Worm (Caenorhabditis elegans) whole organism, L4 larva: Measurements from ENCODE around the gene elc-1.

Source experiments
- F44E2.7 ChIP-seq: fragments of 200-800 bp; sonication (Bioruptor generic); IDR thresholded peaks from 2 replicates; pipeline ENCODE4 v2.1.2; 2022; ENCODE audit warnings: missing genetic modification characterization, missing compliant biosample characterization
- T20F7.1 ChIP-seq: fragments of 200-800 bp; sonication (Bioruptor generic); optimal IDR thresholded peaks from 2 replicates; lab custom pipeline; 2018; ENCODE audit warnings: mild to moderate bottlenecking, missing genetic modification characterization, missing compliant biosample characterization
- T26A8.4 ChIP-seq: fragments of 200-800 bp; sonication (Bioruptor generic); IDR thresholded peaks from 2 replicates; pipeline ENCODE4 v1.3.6; 2022; ENCODE audit warnings: missing genetic modification characterization, missing compliant biosample characterization
- Y48G9A.11 ChIP-seq: fragments of 200-800 bp; sonication (Bioruptor generic); IDR thresholded peaks from 2 replicates; pipeline ENCODE4 v1.3.6; 2022; ENCODE audit warnings: missing genetic modification reagents, missing genetic modification characterization, missing compliant biosample characterization
- Y75B8A.6 ChIP-seq: fragments of 200-800 bp; sonication (Bioruptor generic); IDR thresholded peaks from 2 replicates; pipeline ENCODE4 v1.3.6; 2022; ENCODE audit warnings: missing genetic modification reagents, missing genetic modification characterization, missing compliant biosample characterization
- ceh-28 ChIP-seq: fragments of 150-350 bp; optimal IDR thresholded peaks from 2 replicates; lab custom pipeline; 2014; ENCODE audit warnings: missing biosample characterization, missing genetic modification reagents, missing genetic modification characterization
- ceh-44 ChIP-seq: fragments of 200-800 bp; sonication (Bioruptor generic); IDR thresholded peaks from 2 replicates; pipeline ENCODE4 v1.3.6; 2022; ENCODE audit warnings: missing genetic modification reagents, missing genetic modification characterization, missing compliant biosample characterization
- ces-1 ChIP-seq: fragments of 150-350 bp; sonication (generic microtip); optimal IDR thresholded peaks from 4 replicates; lab custom pipeline; 2014; ENCODE audit warnings: missing biosample characterization, missing genetic modification reagents, missing genetic modification characterization
- cey-2 ChIP-seq: sonication (generic microtip); optimal IDR thresholded peaks from 3 replicates; lab custom pipeline; 2017; ENCODE audit warnings: missing genetic modification characterization, mild to moderate bottlenecking, missing compliant biosample characterization, antibody characterized with exemption, borderline replicate concordance; ENCODE audit not compliant: insufficient read depth
- ctbp-1 ChIP-seq: fragments of 200-800 bp; sonication (Bioruptor generic); IDR thresholded peaks from 2 replicates; pipeline ENCODE4 v1.3.6; 2022; ENCODE audit warnings: missing genetic modification reagents, missing genetic modification characterization, missing compliant biosample characterization
- daf-16 ChIP-seq, 3 experiments: sonication (generic microtip); optimal IDR thresholded peaks; 2 replicates each; lab custom pipeline; 2016 to 2017; ENCODE audit warnings: missing genetic modification characterization in 3 of 3, missing genetic modification reagents in 3 of 3, mild to moderate bottlenecking in 2 of 3, missing compliant biosample characterization in 2 of 3, missing biosample characterization in 1 of 3, moderate library complexity in 1 of 3
- daf-19 ChIP-seq: fragments of 200-800 bp; sonication (Bioruptor generic); conservative IDR thresholded peaks from 2 replicates; pipeline ENCODE4 v1.3.6; 2022; ENCODE audit warnings: missing genetic modification characterization, missing compliant biosample characterization
- dmd-8 ChIP-seq: fragments of 200-800 bp; sonication (Bioruptor generic); IDR thresholded peaks from 2 replicates; pipeline ENCODE4 v1.3.6; 2022; ENCODE audit warnings: missing genetic modification characterization, missing compliant biosample characterization
- dmd-9 ChIP-seq: fragments of 200-800 bp; sonication (Bioruptor generic); IDR thresholded peaks from 2 replicates; pipeline ENCODE4 v1.3.6; 2022; ENCODE audit warnings: missing genetic modification reagents, missing genetic modification characterization, missing compliant biosample characterization
- dpl-1 ChIP-seq: fragments of 150-350 bp; optimal IDR thresholded peaks from 2 replicates; lab custom pipeline; 2014; ENCODE audit warnings: missing biosample characterization, missing genetic modification reagents, missing genetic modification characterization
- duxl-1 ChIP-seq: sonication (generic microtip); optimal IDR thresholded peaks from 2 replicates; lab custom pipeline; 2016; ENCODE audit warnings: mild to moderate bottlenecking, missing genetic modification characterization, moderate library complexity, missing compliant biosample characterization; ENCODE audit not compliant: poor library complexity
- dve-1 ChIP-seq: sonication (generic microtip); optimal IDR thresholded peaks from 2 replicates; lab custom pipeline; 2017; ENCODE audit warnings: antibody characterized with exemption, mild to moderate bottlenecking, missing genetic modification characterization, missing compliant biosample characterization; ENCODE audit not compliant: insufficient read depth
- egl-43 ChIP-seq: fragments of 200-800 bp; sonication (Bioruptor generic); IDR thresholded peaks from 2 replicates; pipeline ENCODE4 v1.3.6; 2022; ENCODE audit warnings: missing genetic modification reagents, missing genetic modification characterization, missing compliant biosample characterization
- gei-8 ChIP-seq: fragments of 200-800 bp; sonication (Bioruptor generic); optimal IDR thresholded peaks from 2 replicates; lab custom pipeline; 2018; ENCODE audit warnings: mild to moderate bottlenecking, missing genetic modification characterization, missing compliant biosample characterization
- hlh-11 ChIP-seq: fragments of 200-800 bp; sonication (Bioruptor generic); optimal IDR thresholded peaks from 2 replicates; lab custom pipeline; 2018; ENCODE audit warnings: mild to moderate bottlenecking, missing genetic modification characterization, missing compliant biosample characterization
- jun-1 ChIP-seq: fragments of 150-350 bp; optimal IDR thresholded peaks from 2 replicates; lab custom pipeline; 2014; ENCODE audit warnings: missing biosample characterization, missing genetic modification reagents, missing genetic modification characterization
- lin-13 ChIP-seq: fragments of 150-350 bp; optimal IDR thresholded peaks from 2 replicates; lab custom pipeline; 2014; ENCODE audit warnings: missing biosample characterization, missing genetic modification reagents, missing genetic modification characterization
- lin-15B ChIP-seq: fragments of 150-350 bp; sonication (generic microtip); optimal IDR thresholded peaks from 3 replicates; lab custom pipeline; 2014; ENCODE audit warnings: missing biosample characterization, missing genetic modification characterization
- lin-38 ChIP-seq: fragments of 200-800 bp; sonication (Bioruptor generic); IDR thresholded peaks from 2 replicates; pipeline ENCODE4 v1.3.6; 2022; ENCODE audit warnings: missing genetic modification reagents, missing genetic modification characterization, missing compliant biosample characterization
- lsy-2 ChIP-seq, 2 experiments: fragments of 150-350 bp in 1 of 2; sonication (generic microtip) in 1 of 2; optimal IDR thresholded peaks; 2 replicates each; lab custom pipeline; 2014 to 2017; ENCODE audit warnings: missing biosample characterization in 2 of 2, missing genetic modification characterization in 2 of 2
- madf-5 ChIP-seq, 2 experiments: fragments of 200-800 bp; sonication (Bioruptor generic); IDR thresholded peaks; 2 replicates each; pipeline ENCODE4 v1.3.6; 2022; ENCODE audit warnings: missing compliant biosample characterization in 2 of 2, missing genetic modification characterization in 2 of 2
- madf-9 ChIP-seq: fragments of 200-800 bp; sonication (Bioruptor generic); conservative IDR thresholded peaks from 2 replicates; pipeline ENCODE4 v1.3.6; 2022; ENCODE audit warnings: missing genetic modification reagents, missing genetic modification characterization, missing compliant biosample characterization
- mdl-1 ChIP-seq, 2 experiments: fragments of 150-350 bp in 1 of 2; sonication (generic microtip) in 1 of 2; optimal IDR thresholded peaks; 2 replicates each; lab custom pipeline; 2014 to 2017; ENCODE audit warnings: missing biosample characterization in 2 of 2, missing genetic modification characterization in 2 of 2
- mdt-29 ChIP-seq: fragments of 200-800 bp; sonication (Bioruptor generic); IDR thresholded peaks from 2 replicates; pipeline ENCODE4 v1.3.6; 2022; ENCODE audit warnings: missing genetic modification reagents, missing genetic modification characterization, missing compliant biosample characterization
- mes-2 ChIP-seq: sonication (generic microtip); optimal IDR thresholded peaks from 2 replicates; lab custom pipeline; 2016; ENCODE audit warnings: missing genotype, mild to moderate bottlenecking, missing genetic modification characterization, missing compliant biosample characterization; ENCODE audit not compliant: poor library complexity, severe bottlenecking
- nhr-102 ChIP-seq: sonication (generic microtip); optimal IDR thresholded peaks from 2 replicates; lab custom pipeline; 2016; ENCODE audit warnings: mild to moderate bottlenecking, missing genetic modification characterization, moderate library complexity, missing compliant biosample characterization
- nhr-11 ChIP-seq: fragments of 150-350 bp; optimal IDR thresholded peaks from 2 replicates; lab custom pipeline; 2014; ENCODE audit warnings: missing biosample characterization, missing genetic modification characterization
- nhr-111 ChIP-seq: fragments of 200-800 bp; sonication (Bioruptor generic); optimal IDR thresholded peaks from 2 replicates; lab custom pipeline; 2018; ENCODE audit warnings: mild to moderate bottlenecking, missing genetic modification characterization, missing compliant biosample characterization
- php-3 ChIP-seq: fragments of 200-800 bp; sonication (Bioruptor generic); IDR thresholded peaks from 2 replicates; pipeline ENCODE4 v1.3.6; 2022; ENCODE audit warnings: missing genetic modification reagents, missing genetic modification characterization, missing compliant biosample characterization
- pqm-1 ChIP-seq: sonication (generic microtip); optimal IDR thresholded peaks from 2 replicates; lab custom pipeline; 2017; ENCODE audit warnings: missing biosample characterization, missing genetic modification characterization
- saeg-2 ChIP-seq: fragments of 200-800 bp; sonication (Bioruptor generic); IDR thresholded peaks from 2 replicates; pipeline ENCODE4 v1.3.6; 2022; ENCODE audit warnings: missing genetic modification reagents, missing genetic modification characterization, missing compliant biosample characterization
- snpc-1.2 ChIP-seq: fragments of 200-800 bp; sonication (Bioruptor generic); IDR thresholded peaks from 2 replicates; pipeline ENCODE4 v1.3.6; 2022; ENCODE audit warnings: missing genetic modification reagents, missing genetic modification characterization, missing compliant biosample characterization
- snpc-4 ChIP-seq: fragments of 150-350 bp; optimal IDR thresholded peaks from 2 replicates; lab custom pipeline; 2014; ENCODE audit warnings: missing biosample characterization, missing genetic modification characterization
- spr-1 ChIP-seq: sonication (generic microtip); optimal IDR thresholded peaks from 2 replicates; lab custom pipeline; 2016; ENCODE audit warnings: mild to moderate bottlenecking, missing genetic modification characterization, missing compliant biosample characterization
- spr-3 ChIP-seq: fragments of 200-800 bp; sonication (Bioruptor generic); optimal IDR thresholded peaks from 2 replicates; lab custom pipeline; 2018; ENCODE audit warnings: mild to moderate bottlenecking, missing genetic modification characterization, missing compliant biosample characterization
- tag-97 ChIP-seq: fragments of 200-800 bp; sonication (Bioruptor generic); IDR thresholded peaks from 2 replicates; pipeline ENCODE4 v1.3.6; 2022; ENCODE audit warnings: missing genetic modification characterization, missing compliant biosample characterization
- unc-130 ChIP-seq: sonication (generic microtip); optimal IDR thresholded peaks from 2 replicates; lab custom pipeline; 2016; ENCODE audit warnings: missing genetic modification reagents, missing genetic modification characterization, missing compliant biosample characterization
- unc-62 ChIP-seq, 3 experiments: fragments of 150-350 bp in 1 of 3; sonication (generic microtip); optimal IDR thresholded peaks in 2 of 3; peaks in 1 of 3; 1 replicate in 1 of 3; 2 replicates in 2 of 3; lab custom pipeline; 2014 to 2017; ENCODE audit warnings: missing biosample characterization in 3 of 3, missing genetic modification characterization in 3 of 3, missing genetic modification reagents in 3 of 3, missing genotype in 1 of 3
- vab-7 ChIP-seq: fragments of 200-800 bp; sonication (Bioruptor generic); IDR thresholded peaks from 2 replicates; pipeline ENCODE4 v1.3.6; 2022; ENCODE audit warnings: missing genetic modification reagents, missing genetic modification characterization, missing compliant biosample characterization
- zfp-3 ChIP-seq: fragments of 200-800 bp; sonication (Bioruptor generic); conservative IDR thresholded peaks from 2 replicates; pipeline ENCODE4 v1.3.6; 2022; ENCODE audit warnings: missing genetic modification reagents, missing genetic modification characterization, missing compliant biosample characterization
- zip-11 ChIP-seq: fragments of 200-800 bp; sonication (Bioruptor generic); IDR thresholded peaks from 2 replicates; pipeline ENCODE4 v1.3.6; 2022; ENCODE audit warnings: missing genetic modification characterization, missing compliant biosample characterization
- zip-2 ChIP-seq: fragments of 150-350 bp; optimal IDR thresholded peaks from 2 replicates; lab custom pipeline; 2014; ENCODE audit warnings: missing biosample characterization, missing genetic modification characterization

Gene elc-1

ce11 chrIII:1391752-1392151 is 25.2 kb downstream of the elc-1 start, which contains the start of gene pals-17:
pals-17 (minus strand) TSS chrIII:1391852.
- TF ChIP-seq snpc-1.2 (GFP tag; lab: Robert Waterston, UW) (no peak), nhr-11 (tag; lab: Kevin White, UChicago) (no peak), ctbp-1 (GFP tag; lab: Robert Waterston, UW) (no peak), spr-1 (tag; lab: Kevin White, UChicago) (no peak), lin-13 (GFP tag; lab: Kevin White, UChicago) (no peak), daf-19 (GFP tag; lab: Robert Waterston, UW) (no peak), madf-5 (GFP tag; IDR thresholded peaks at IDR 0.05; lab: Robert Waterston, UW) (no peak), dmd-8 (GFP tag; lab: Robert Waterston, UW) (no peak)

- no peak for TF ChIP-seq mdt-29 (GFP tag; lab: Robert Waterston, UW)
- no peak for TF ChIP-seq ceh-44
- no peak for TF ChIP-seq duxl-1 (tag; lab: Kevin White, UChicago)
- peak; percentile 1 for TF ChIP-seq T20F7.1 (GFP tag; lab: Kevin White, UChicago)
- no peak for TF ChIP-seq nhr-102 (tag; lab: Kevin White, UChicago)
- no peak for TF ChIP-seq spr-3 (GFP tag; lab: Kevin White, UChicago)
- TF ChIP-seq lin-38 (GFP tag; lab: Robert Waterston, UW) = no peak
- TF ChIP-seq pqm-1 (tag; lab: Kevin White, UChicago) = peak; percentile 94
- no peak for TF ChIP-seq dpl-1 (GFP tag; lab: Kevin White, UChicago)
- peak; percentile 59 for TF ChIP-seq hlh-11 (tag; lab: Kevin White, UChicago)
- TF ChIP-seq cey-2 = no peak
- TF ChIP-seq daf-16 (GFP tag; optimal IDR thresholded peaks at IDR 0.05; lab: Kevin White, UChicago) = no peak
- peak; percentile 61 for TF ChIP-seq daf-16 (tag; optimal IDR thresholded peaks at IDR 0.05; lab: Kevin White, UChicago)
- no peak for TF ChIP-seq Y48G9A.11 (GFP tag; lab: Robert Waterston, UW)
- no peak for TF ChIP-seq T26A8.4 (GFP tag; lab: Robert Waterston, UW)
- no peak for TF ChIP-seq unc-130 (GFP tag; lab: Kevin White, UChicago)
- TF ChIP-seq zip-11 (GFP tag; lab: Robert Waterston, UW) = no peak
- no peak for TF ChIP-seq lin-13 (GFP tag; lab: Kevin White, UChicago)
- TF ChIP-seq zfp-3 = no peak
- no peak for TF ChIP-seq unc-62 (GFP tag; optimal IDR thresholded peaks at IDR 0.05 in 1 of 2; lab: Kevin White, UChicago)
- no peak for TF ChIP-seq unc-62 (tag; optimal IDR thresholded peaks at IDR 0.05; lab: Kevin White, UChicago)
- TF ChIP-seq gei-8 (GFP tag; lab: Kevin White, UChicago) = no peak
- peak; percentile 37; the same call in 1 of the 2 replicates for TF ChIP-seq php-3 (GFP tag; lab: Robert Waterston, UW)
- peak; percentile 71 for TF ChIP-seq dve-1 (tag; lab: Kevin White, UChicago)
- no peak for TF ChIP-seq nhr-111 (GFP tag; lab: Kevin White, UChicago)
- TF ChIP-seq ces-1 (GFP tag; lab: Kevin White, UChicago) = no peak
- peak in 1 of 2 experiments; percentile 22 for TF ChIP-seq lsy-2 (tag; optimal IDR thresholded peaks at IDR 0.05; lab: Kevin White, UChicago)
- TF ChIP-seq madf-5 (GFP tag; IDR thresholded peaks at IDR 0.05; lab: Robert Waterston, UW) = no peak
- no peak for TF ChIP-seq Y75B8A.6
- TF ChIP-seq ceh-28 = no peak
- TF ChIP-seq snpc-4 (tag; lab: Kevin White, UChicago) = no peak
- TF ChIP-seq F44E2.7 (GFP tag; lab: Robert Waterston, UW) = no peak
- TF ChIP-seq madf-9 (GFP tag; lab: Robert Waterston, UW) = no peak
- TF ChIP-seq saeg-2 (GFP tag; lab: Robert Waterston, UW) = no peak
- no peak for TF ChIP-seq mdl-1 (tag; optimal IDR thresholded peaks at IDR 0.05; lab: Kevin White, UChicago)
- no peak for TF ChIP-seq egl-43 (GFP tag; lab: Robert Waterston, UW)
- no peak for TF ChIP-seq dmd-8 (GFP tag; lab: Robert Waterston, UW)
- TF ChIP-seq dmd-9 (GFP tag; lab: Robert Waterston, UW) = no peak
- no peak for TF ChIP-seq vab-7
- TF ChIP-seq tag-97 (GFP tag; lab: Robert Waterston, UW) = no peak
- no peak for TF ChIP-seq jun-1 (tag; lab: Kevin White, UChicago)
- TF ChIP-seq lin-15B (tag; lab: Kevin White, UChicago) = no peak
- no peak for TF ChIP-seq zip-2 (tag; lab: Kevin White, UChicago)
- TF ChIP-seq mes-2 (tag; lab: Kevin White, UChicago) = no peak
Observed at ce11 chrIII:1389988-1390387, 27.0 kb downstream of the elc-1 start.
